Fruit fly (Drosophila melanogaster): ENCODE measurements around the gene ovm.

The ovm gene

DNA sequence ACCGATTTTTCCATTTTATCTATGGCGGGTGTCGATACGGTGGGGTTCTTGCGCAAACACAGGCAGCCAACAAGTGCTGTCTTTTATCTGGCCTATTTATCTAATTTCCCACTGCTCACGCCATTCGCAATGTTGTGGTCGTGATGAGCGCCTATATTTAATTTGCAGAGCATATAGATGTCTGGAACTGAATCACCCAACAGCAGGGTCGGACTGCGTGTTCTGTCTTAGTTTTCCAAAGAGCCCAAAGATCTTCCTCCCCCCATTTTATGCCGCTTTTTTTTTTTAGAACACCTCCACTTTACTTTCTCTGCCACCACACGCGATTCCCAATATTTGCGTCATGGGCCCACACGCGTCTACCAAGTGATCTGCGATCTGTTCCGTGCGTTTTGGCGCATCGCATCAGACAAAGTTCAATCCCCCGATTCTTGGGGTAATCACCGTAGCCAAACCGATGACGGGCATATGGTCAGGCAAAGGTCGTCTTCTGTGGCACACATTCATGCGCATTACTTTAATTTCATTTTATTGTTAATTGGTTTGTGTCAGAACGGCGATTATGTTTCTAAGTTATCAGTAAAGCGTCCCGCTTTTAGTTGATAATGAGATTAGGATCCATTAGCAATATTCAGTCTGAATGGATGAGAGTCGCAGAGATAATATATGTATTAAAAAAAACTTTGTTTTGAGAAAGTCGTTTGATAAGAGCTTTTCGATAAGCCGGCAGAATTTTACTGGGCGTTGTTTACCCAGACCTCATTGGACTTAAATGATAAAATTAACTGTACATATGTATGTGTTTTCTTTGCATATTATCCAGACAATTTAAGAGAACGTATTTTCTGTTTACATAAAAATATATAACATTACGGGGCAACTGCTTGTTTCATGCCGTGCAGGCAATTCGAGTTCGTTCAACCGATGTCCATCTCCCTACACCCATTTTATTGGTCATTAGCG lies 3.8 kb downstream of the ovm start:
- TF ChIP-seq Myc (optimal IDR thresholded peaks at IDR 0.05) = no peak
- no peak for TF ChIP-seq ttk (optimal IDR thresholded peaks at IDR 0.05)
- no peak for TF ChIP-seq Sin3A (optimal IDR thresholded peaks at IDR 0.05)
- no peak for TF ChIP-seq psq (optimal IDR thresholded peaks at IDR 0.05)
- no peak for TF ChIP-seq insv (optimal IDR thresholded peaks at IDR 0.05)
- TF ChIP-seq h (optimal IDR thresholded peaks at IDR 0.05) = no peak

DNA sequence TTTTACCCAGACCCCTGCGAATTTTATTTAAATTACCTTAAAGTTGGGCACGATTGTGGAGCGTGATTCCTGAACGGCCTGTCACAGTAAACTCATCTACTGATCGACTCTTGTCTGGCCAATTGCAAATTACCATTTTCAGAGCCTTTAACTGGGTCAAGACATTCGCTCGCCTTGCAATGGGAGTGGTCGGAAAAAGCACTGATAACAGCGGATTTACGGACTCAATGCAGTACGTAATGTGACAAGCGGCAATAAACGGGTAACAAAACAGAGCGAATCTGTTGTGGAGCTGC lies 4.7 kb downstream of the ovm start:
- no peak for TF ChIP-seq insv (optimal IDR thresholded peaks at IDR 0.05)

DNA sequence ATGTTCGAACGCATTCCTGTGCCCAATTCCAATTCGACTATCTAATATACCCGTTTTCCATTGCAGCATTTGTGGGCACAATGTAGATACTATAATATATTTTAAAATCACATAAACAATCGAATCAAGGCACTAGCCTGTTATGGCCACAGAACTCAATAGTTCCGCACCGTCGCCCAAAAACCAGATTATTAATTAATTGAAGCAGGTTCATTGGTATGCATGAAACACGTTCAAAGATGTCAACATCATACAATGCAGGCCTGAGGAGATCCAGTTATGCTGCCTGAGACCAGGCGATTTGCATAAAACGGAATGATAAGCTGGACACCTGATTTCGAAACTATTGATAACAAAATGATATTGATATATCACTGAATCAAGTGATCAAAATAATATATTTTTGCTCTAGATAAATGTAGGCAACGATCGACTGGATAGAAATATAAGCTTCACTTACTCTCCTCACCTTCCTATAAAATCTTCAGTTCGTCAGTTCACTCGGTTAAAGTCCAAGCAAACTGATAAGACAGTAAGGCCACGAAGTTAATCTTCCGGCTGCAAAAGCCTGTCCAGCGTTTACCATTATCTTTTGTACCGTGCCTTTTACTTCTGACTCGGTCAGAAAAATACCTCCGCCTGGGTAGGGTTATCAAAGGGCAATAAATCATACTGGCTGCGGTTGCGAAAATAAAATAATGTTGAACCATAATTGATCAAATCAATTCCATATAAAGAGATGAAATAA lies 5.2 kb downstream of the ovm start:
- TF ChIP-seq h (optimal IDR thresholded peaks at IDR 0.05) (no peak), psq (optimal IDR thresholded peaks at IDR 0.05) (no peak), Myc (optimal IDR thresholded peaks at IDR 0.05) (no peak), Sin3A (optimal IDR thresholded peaks at IDR 0.05) (no peak), ttk (optimal IDR thresholded peaks at IDR 0.05) (no peak), insv (optimal IDR thresholded peaks at IDR 0.05) (no peak)

DNA sequence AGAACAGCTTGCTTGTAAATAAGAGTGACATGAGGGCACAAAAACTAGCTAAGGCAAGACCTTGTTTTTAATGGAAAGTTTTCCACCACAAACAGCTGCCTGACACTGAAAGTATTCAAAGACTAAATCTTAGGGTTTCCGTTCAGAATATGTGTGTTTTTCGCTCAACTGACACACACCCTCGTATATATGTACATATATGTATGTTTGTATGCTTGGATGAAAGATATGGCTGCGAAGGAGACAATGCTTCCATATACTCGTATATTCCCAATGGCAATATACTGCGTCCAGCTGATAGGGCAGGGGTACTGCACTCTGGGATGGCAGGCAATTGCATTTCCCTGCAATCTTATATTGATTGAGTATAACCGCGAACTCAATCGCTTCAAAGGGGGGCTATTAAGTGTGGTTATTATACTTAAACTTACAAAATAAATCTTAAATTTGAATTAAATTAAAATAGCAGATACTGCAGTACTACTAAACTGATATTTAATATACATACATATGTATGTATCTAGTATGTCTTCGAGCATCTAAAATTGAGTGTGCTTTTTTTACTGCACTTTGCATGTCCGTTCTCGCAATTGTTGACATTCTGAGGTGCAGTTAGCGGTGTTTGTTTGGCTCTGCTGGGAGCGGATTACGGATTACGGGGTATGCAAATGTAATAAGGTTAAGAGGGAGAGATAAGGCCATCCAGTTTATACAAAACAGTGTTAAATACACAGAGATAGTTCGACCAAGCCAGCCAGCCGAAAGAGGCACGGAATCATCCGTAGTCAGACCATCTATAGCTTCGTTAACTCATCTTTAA lies 6.0 kb downstream of the ovm start:
- TF ChIP-seq psq (optimal IDR thresholded peaks at IDR 0.05) = no peak
- no peak for TF ChIP-seq ttk (optimal IDR thresholded peaks at IDR 0.05)
- no peak for TF ChIP-seq insv (optimal IDR thresholded peaks at IDR 0.05)
- TF ChIP-seq h (optimal IDR thresholded peaks at IDR 0.05) = no peak
- no peak for TF ChIP-seq Myc (optimal IDR thresholded peaks at IDR 0.05)
- no peak for TF ChIP-seq Sin3A (optimal IDR thresholded peaks at IDR 0.05)

DNA sequence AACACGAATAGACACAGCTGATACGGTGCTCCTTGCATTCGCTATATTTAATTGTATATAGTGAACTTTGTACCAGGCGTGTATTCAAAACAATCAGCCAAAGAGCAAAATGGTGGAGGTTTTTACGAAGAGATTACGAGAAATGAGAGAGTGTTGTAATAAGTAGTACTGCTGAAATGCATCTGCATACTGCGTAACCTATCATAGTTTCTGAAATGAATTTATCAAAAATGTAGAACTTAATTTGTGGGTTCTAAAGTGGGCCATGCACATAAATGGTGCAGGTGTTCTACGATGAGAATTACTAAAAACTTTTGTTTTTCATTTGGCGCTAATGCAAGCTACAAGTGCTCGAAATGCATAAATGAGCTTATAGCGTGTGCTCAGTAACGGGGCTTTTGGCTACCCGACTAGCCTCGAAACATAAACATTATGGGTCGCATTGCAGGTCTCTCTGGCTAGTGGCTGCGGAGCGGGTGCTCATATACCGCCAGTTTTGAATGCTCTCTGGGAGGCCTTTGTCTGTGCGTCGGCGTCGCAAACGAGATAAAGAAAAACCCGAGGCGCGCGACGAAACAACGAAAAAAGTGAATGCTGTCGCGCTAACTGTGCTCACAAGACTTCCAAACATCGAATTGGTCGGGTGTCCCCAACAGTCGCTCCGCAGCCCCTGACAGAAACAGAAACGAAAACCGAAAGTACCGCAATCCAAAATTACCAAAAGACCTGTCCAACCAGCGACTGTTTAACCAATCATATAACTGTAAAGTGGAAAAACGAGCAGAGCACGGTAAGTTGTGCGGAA lies 9.1 kb downstream of the ovm start, which contains the start of gene Gs1:
TSS of gene Gs1 (plus strand) at position 612 of the 805 bp plus-strand sequence.
- TF ChIP-seq insv (optimal IDR thresholded peaks at IDR 0.05) = no peak
- TF ChIP-seq Sin3A (optimal IDR thresholded peaks at IDR 0.05) = no peak
- no peak for TF ChIP-seq Myc (optimal IDR thresholded peaks at IDR 0.05)
- TF ChIP-seq h (optimal IDR thresholded peaks at IDR 0.05) = no peak
- TF ChIP-seq ttk (optimal IDR thresholded peaks at IDR 0.05) = no peak
- TF ChIP-seq psq (optimal IDR thresholded peaks at IDR 0.05) = no peak

DNA sequence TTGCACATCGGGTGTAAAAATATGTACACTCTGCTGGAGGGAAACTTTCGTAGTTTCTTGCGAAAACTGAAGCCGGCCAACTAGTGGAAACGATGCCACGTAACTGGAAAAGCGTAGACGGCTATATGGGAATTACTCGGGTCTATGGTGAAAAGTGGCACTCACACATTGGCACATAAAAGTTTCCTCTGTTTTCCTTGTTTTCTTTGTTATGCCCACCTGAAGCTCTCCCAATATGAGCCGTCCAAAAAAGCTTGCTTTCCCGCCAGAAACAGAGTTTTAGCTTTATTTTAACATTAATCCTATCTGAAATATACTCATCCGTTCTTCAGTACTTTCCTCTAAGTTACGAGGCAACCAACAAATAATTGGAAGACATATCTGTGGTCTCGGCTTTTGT lies 10.1 kb downstream of the ovm start, which contains the start of gene CG3164:
TSS of gene CG3164 (minus strand) at position 101 of the 400 bp plus-strand sequence.
- no peak for TF ChIP-seq insv (optimal IDR thresholded peaks at IDR 0.05)
- TF ChIP-seq psq (optimal IDR thresholded peaks at IDR 0.05) = no peak

DNA sequence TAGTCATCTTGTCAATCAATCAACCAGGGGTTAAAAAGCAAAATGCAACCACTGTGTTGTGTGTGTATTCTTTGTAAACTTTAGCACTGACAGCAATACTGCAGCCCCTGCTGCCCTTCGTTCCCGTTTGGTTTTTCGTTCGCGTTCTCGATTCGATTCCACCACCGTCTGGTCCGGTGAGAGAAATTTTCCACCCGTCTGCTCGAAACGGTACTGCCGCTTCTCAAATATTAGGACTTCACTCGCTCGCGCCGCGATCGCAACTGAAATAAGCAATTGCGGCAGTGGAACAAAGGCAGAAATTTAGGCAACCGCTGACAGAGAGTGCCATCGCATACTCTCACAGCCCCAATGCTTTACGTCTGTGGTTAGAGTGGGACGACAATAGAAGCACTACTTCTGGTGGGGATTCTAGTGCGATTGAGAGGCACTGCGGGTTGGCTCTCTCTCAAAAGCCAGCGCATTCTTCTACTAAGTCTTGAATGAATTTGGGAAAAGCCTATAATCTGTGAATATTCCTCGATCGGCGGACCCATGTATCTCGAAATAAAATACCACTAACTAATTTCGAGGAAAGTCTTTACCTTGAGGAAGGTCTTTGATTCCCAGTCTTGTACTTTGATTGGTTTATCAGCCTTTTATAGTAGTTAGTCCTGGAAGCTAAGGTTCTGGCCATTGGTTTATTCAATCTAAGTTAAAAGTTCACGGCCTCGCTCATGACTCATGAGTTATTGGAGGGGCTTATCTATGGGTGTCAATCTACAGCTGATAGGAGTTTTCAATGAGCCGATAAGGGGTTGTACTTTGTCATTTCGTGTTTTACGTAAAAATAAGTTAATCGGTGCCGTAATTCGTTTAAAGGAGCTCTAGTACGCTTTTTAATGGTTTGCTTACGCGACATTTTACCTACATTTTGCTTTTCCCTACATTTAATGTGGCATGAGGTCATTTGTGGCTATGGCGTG lies 11.5 kb downstream of the ovm start:
- TF ChIP-seq Sin3A (optimal IDR thresholded peaks at IDR 0.05) (no peak), ttk (optimal IDR thresholded peaks at IDR 0.05) (no peak), h (optimal IDR thresholded peaks at IDR 0.05) (no peak), insv (optimal IDR thresholded peaks at IDR 0.05) (no peak), Myc (optimal IDR thresholded peaks at IDR 0.05) (no peak), psq (optimal IDR thresholded peaks at IDR 0.05) (no peak)

DNA sequence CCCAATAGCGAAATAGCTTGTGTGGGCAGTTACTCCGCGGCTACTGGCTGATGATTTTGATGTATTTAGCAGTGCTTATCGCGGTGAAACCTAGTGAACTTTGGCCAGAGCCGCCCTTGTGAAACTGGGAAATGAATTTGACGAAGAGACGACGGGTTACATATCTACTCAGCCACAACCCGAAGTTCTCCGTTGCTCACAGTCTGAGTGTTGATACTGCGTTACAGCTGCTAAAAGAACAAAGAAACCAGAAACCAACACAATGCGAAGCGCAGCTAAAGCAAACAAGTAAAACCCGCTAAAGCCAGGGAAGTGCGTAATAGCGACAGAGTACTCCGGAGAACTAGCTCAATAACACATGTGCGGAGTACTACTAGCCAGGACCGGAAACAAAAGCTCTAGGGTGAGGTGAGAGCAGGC lies 12.5 kb downstream of the ovm start:
- TF ChIP-seq psq (optimal IDR thresholded peaks at IDR 0.05) (no peak), Myc (optimal IDR thresholded peaks at IDR 0.05) (no peak), insv (optimal IDR thresholded peaks at IDR 0.05) (no peak), Sin3A (optimal IDR thresholded peaks at IDR 0.05) (no peak), ttk (optimal IDR thresholded peaks at IDR 0.05) (no peak), h (optimal IDR thresholded peaks at IDR 0.05) (no peak)

DNA sequence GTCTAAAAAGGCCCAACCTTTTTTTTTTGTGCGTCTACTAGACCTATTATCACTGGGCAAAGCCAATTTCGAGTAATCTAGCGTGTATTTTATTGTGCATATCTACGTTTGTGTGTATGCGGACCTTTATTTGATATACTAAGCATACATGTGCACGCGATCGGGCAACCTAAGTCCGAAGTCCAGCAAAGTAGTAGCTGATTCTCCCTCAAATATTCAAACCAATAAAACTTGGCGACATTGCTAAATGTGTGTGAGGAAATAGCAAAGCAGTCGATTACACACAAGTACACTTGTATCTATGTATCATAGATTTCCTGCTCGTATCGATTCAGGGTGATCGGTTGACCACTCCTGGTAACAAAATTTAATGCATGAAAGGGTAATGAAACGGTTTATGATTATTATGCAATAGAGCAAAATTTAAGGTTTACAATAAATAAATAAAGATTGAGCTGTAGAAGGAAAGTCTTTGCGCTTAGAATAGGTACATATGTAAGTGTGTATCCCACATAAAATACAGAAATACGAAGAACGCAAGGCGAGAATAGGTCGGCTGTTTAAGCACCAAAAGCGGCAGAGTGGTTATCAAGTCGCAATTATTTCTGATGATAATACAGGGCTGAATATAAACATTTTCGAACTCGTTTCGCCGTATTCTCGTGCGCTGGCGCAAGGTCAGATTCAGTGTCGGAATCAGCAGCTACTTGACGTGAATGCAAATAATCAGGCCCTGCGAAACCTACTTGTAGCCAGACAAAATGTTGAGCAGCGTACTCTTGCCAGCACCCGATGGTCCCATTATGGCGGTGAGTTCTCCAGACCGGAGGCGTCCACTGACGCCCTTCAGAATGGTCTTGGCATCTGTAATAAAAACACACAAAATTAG lies 15.2 kb downstream of the ovm start:
- no peak for TF ChIP-seq h (optimal IDR thresholded peaks at IDR 0.05)
- no peak for TF ChIP-seq Sin3A (optimal IDR thresholded peaks at IDR 0.05)
- no peak for TF ChIP-seq psq (optimal IDR thresholded peaks at IDR 0.05)
- TF ChIP-seq Myc (optimal IDR thresholded peaks at IDR 0.05) = no peak
- no peak for TF ChIP-seq insv (optimal IDR thresholded peaks at IDR 0.05)
- TF ChIP-seq ttk (optimal IDR thresholded peaks at IDR 0.05) = no peak

DNA sequence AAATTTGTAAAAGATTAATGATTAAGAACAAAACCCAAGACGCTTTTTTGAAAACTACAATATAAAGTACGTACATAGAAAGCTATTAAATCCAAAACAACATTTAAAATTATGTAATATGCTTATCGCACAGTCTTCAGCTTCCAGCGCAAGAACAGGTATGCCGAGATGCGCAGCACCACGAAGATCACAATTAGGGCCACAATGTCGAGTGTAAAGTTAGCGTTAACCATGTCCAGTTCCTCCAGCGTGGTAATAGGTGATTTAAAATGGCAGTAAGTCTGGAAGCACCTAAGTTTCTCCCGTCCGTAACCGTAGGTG lies 17.8 kb downstream of the ovm start:
- no peak for TF ChIP-seq h (optimal IDR thresholded peaks at IDR 0.05)
